Fruit fly (Drosophila melanogaster) whole organism: ENCODE measurements around the gene CG31676.

Experiments
- CG8478 ChIP-seq: fragments of >200 bp; optimal IDR thresholded peaks from 2 replicates; lab custom pipeline; 2018; ENCODE audit warnings: inconsistent platforms
- Dll ChIP-seq: fragments of >200 bp; optimal IDR thresholded peaks from 2 replicates; lab custom pipeline; 2017
- EcR ChIP-seq, 2 experiments: fragments of >200 bp; optimal IDR thresholded peaks; 2 replicates each; lab custom pipeline; 2017; ENCODE audit warnings: missing biosample characterization in 2 of 2, missing genetic modification characterization in 2 of 2, missing genetic modification reagents in 2 of 2

dm6 chr2L:20852092-20852628 is 11.6 kb downstream of the CG31676 start, which contains the start of gene twit:
- no peak for TF ChIP-seq CG8478 (lab: Kevin White, UChicago)
- no peak for TF ChIP-seq Dll (lab: Kevin White, UChicago)
- TF ChIP-seq EcR (GFP tag; optimal IDR thresholded peaks at IDR 0.05; lab: Kevin White, UChicago): no peak
